Fruit fly (Drosophila melanogaster) whole organism, embryonic: ENCODE results near the gene CG8837.

Source experiments
- Antp ChIP-seq: fragments of 200-800 bp; sonication (Bioruptor generic); optimal IDR thresholded peaks from 3 replicates; lab custom pipeline; 2016; ENCODE audit warnings: missing biosample characterization, missing genetic modification characterization
- Blimp-1 ChIP-seq: fragments of 200-800 bp; sonication (Bioruptor generic); optimal IDR thresholded peaks from 3 replicates; lab custom pipeline; 2018; ENCODE audit warnings: missing biosample characterization, missing genetic modification characterization, mild to moderate bottlenecking, moderate library complexity, missing genetic modification reagents
- CG14014 ChIP-seq: fragments of 200-800 bp; sonication (Bioruptor generic); IDR thresholded peaks from 2 replicates; pipeline ENCODE4 v1.3.6; 2022; ENCODE audit warnings: missing biosample characterization, missing genetic modification characterization
- CG14965 ChIP-seq: fragments of 200-800 bp; sonication (Bioruptor generic); optimal IDR thresholded peaks from 2 replicates; lab custom pipeline; 2016; ENCODE audit warnings: missing biosample characterization, missing genetic modification characterization, borderline replicate concordance
- CG1603 ChIP-seq: fragments of 200-800 bp; sonication (Bioruptor generic); optimal IDR thresholded peaks from 2 replicates; lab custom pipeline; 2019; ENCODE audit warnings: missing biosample characterization, mild to moderate bottlenecking, missing genetic modification characterization, moderate library complexity
- CG16863 ChIP-seq: fragments of 200-800 bp; sonication (Bioruptor generic); optimal IDR thresholded peaks from 3 replicates; lab custom pipeline; 2016; ENCODE audit warnings: missing biosample characterization, missing genetic modification characterization
- CG17186 ChIP-seq: fragments of 200-800 bp; sonication (Bioruptor generic); optimal IDR thresholded peaks from 3 replicates; lab custom pipeline; 2017; ENCODE audit warnings: missing biosample characterization, missing genetic modification reagents, missing genetic modification characterization
- CG2116 ChIP-seq: fragments of 200-800 bp; sonication (Bioruptor generic); optimal IDR thresholded peaks from 3 replicates; lab custom pipeline; 2018; ENCODE audit warnings: missing biosample characterization, mild to moderate bottlenecking, missing genetic modification characterization
- CG2202 ChIP-seq: fragments of 200-800 bp; sonication (Bioruptor generic); optimal IDR thresholded peaks from 2 replicates; lab custom pipeline; 2018; ENCODE audit warnings: missing biosample characterization, mild to moderate bottlenecking, missing genetic modification characterization
- CG31365 ChIP-seq: fragments of 200-800 bp; sonication (Bioruptor generic); optimal IDR thresholded peaks from 2 replicates; lab custom pipeline; 2018; ENCODE audit warnings: missing biosample characterization, mild to moderate bottlenecking, missing genetic modification characterization
- CG34422 ChIP-seq: fragments of 200-800 bp; sonication (Bioruptor generic); IDR thresholded peaks from 3 replicates; pipeline ENCODE4 v1.3.6; 2022; ENCODE audit warnings: missing biosample characterization, missing genetic modification characterization
- CG3995 ChIP-seq: fragments of 200-800 bp; sonication (Bioruptor generic); optimal IDR thresholded peaks from 3 replicates; lab custom pipeline; 2016; ENCODE audit warnings: missing biosample characterization, missing genetic modification characterization
- CG42726 ChIP-seq: fragments of 200-800 bp; sonication (Bioruptor generic); IDR thresholded peaks from 2 replicates; pipeline ENCODE4 v1.3.6; 2022; ENCODE audit warnings: missing biosample characterization, missing genetic modification characterization; ENCODE audit not compliant: partially characterized antibody
- CG43689 ChIP-seq: fragments of 200-800 bp; sonication (Bioruptor generic); IDR thresholded peaks from 2 replicates; pipeline ENCODE4 v1.3.6; 2022; ENCODE audit warnings: missing biosample characterization, missing genetic modification characterization
- CG6254 ChIP-seq: fragments of 200-800 bp; sonication (Bioruptor generic); optimal IDR thresholded peaks from 3 replicates; lab custom pipeline; 2017; ENCODE audit warnings: mild to moderate bottlenecking, missing biosample characterization, missing genetic modification reagents, missing genetic modification characterization
- CG6272 ChIP-seq: fragments of 200-800 bp; sonication (Bioruptor generic); IDR thresholded peaks from 2 replicates; pipeline ENCODE4 v1.3.6; 2022; ENCODE audit warnings: missing biosample characterization, missing genetic modification characterization
- CG8359 ChIP-seq: fragments of 200-800 bp; sonication (Bioruptor generic); optimal IDR thresholded peaks from 2 replicates; lab custom pipeline; 2017; ENCODE audit warnings: missing biosample characterization, mild to moderate bottlenecking, missing genetic modification characterization, borderline replicate concordance
- CG9215 ChIP-seq: fragments of 200-800 bp; sonication (Bioruptor generic); IDR thresholded peaks from 2 replicates; pipeline ENCODE4 v1.3.6; 2022; ENCODE audit warnings: missing biosample characterization, missing genetic modification characterization
- CG9727 ChIP-seq: fragments of 200-800 bp; sonication (Bioruptor generic); optimal IDR thresholded peaks from 3 replicates; lab custom pipeline; 2017; ENCODE audit warnings: missing biosample characterization, mild to moderate bottlenecking, missing genetic modification characterization
- CkIIα-i1 ChIP-seq: fragments of 200-800 bp; sonication (Bioruptor generic); IDR thresholded peaks from 2 replicates; pipeline ENCODE4 v1.3.6; 2022; ENCODE audit warnings: missing biosample characterization, missing genetic modification characterization
- D ChIP-seq, 2 experiments: fragments of 200-800 bp in 1 of 2; fragments of >200 bp in 1 of 2; sonication (Bioruptor generic) in 1 of 2; optimal IDR thresholded peaks; 2 replicates in 1 of 2; 3 replicates in 1 of 2; lab custom pipeline; 2017; ENCODE audit warnings: mild to moderate bottlenecking in 1 of 2, missing biosample characterization in 1 of 2, missing genetic modification characterization in 1 of 2, missing genetic modification reagents in 1 of 2
- Dfd ChIP-seq, 2 experiments: fragments of >200 bp; optimal IDR thresholded peaks; 2 replicates each; lab custom pipeline; 2017; ENCODE audit warnings: missing biosample characterization in 2 of 2, missing genetic modification characterization in 2 of 2
- Dll ChIP-seq: fragments of 200-800 bp; sonication (Bioruptor generic); IDR thresholded peaks from 4 replicates; pipeline ENCODE4 v1.3.6; 2022; ENCODE audit warnings: missing biosample characterization, missing genetic modification characterization; ENCODE audit not compliant: partially characterized antibody
- MTF-1 ChIP-seq: fragments of 200-800 bp; sonication (Bioruptor generic); optimal IDR thresholded peaks from 2 replicates; lab custom pipeline; 2018; ENCODE audit warnings: missing biosample characterization, mild to moderate bottlenecking, missing genetic modification characterization, borderline replicate concordance
- Oli ChIP-seq: fragments of 200-800 bp; sonication (Bioruptor generic); optimal IDR thresholded peaks from 2 replicates; lab custom pipeline; 2018; ENCODE audit warnings: missing biosample characterization, mild to moderate bottlenecking, missing genetic modification characterization, moderate library complexity
- Ravus ChIP-seq: fragments of 200-800 bp; sonication (Bioruptor generic); IDR thresholded peaks from 2 replicates; pipeline ENCODE4 v1.3.6; 2022; ENCODE audit warnings: missing biosample characterization, missing genetic modification characterization
- Sox100B ChIP-seq: fragments of 200-800 bp; sonication (Bioruptor generic); optimal IDR thresholded peaks from 3 replicates; lab custom pipeline; 2018; ENCODE audit warnings: missing biosample characterization, mild to moderate bottlenecking, missing genetic modification characterization
- Ssrp ChIP-seq: fragments of 200-800 bp; sonication (Bioruptor generic); optimal IDR thresholded peaks from 2 replicates; lab custom pipeline; 2018; ENCODE audit warnings: missing biosample characterization, mild to moderate bottlenecking, missing genetic modification characterization, moderate library complexity
- YL-1 ChIP-seq: fragments of 200-800 bp; sonication (Bioruptor generic); optimal IDR thresholded peaks from 3 replicates; lab custom pipeline; 2017; ENCODE audit warnings: missing biosample characterization, mild to moderate bottlenecking, missing genetic modification characterization
- aop ChIP-seq: fragments of 200-800 bp; sonication (Bioruptor generic); IDR thresholded peaks from 2 replicates; pipeline ENCODE4 v1.3.6; 2022; ENCODE audit warnings: missing biosample characterization, missing genetic modification characterization
- ase ChIP-seq: fragments of 200-800 bp; sonication (Bioruptor generic); IDR thresholded peaks from 3 replicates; pipeline ENCODE4 v1.3.6; 2022; ENCODE audit warnings: missing biosample characterization, missing genetic modification characterization
- cad ChIP-seq: fragments of >200 bp; optimal IDR thresholded peaks from 2 replicates; lab custom pipeline; 2017; ENCODE audit warnings: missing biosample characterization, missing genetic modification characterization
- cg ChIP-seq: fragments of 200-800 bp; sonication (Bioruptor generic); optimal IDR thresholded peaks from 3 replicates; lab custom pipeline; 2019; ENCODE audit warnings: missing biosample characterization, mild to moderate bottlenecking, missing genetic modification characterization, moderate library complexity
- chinmo ChIP-seq: fragments of 200-800 bp; sonication (Bioruptor generic); IDR thresholded peaks from 4 replicates; pipeline ENCODE4 v1.3.6; 2022; ENCODE audit warnings: missing biosample characterization, missing genetic modification characterization; ENCODE audit not compliant: partially characterized antibody
- chm ChIP-seq: fragments of 200-800 bp; sonication (Bioruptor generic); IDR thresholded peaks from 2 replicates; pipeline ENCODE4 v1.3.6; 2022; ENCODE audit warnings: missing biosample characterization, missing genetic modification characterization
- crol ChIP-seq: fragments of 200-800 bp; sonication (Bioruptor generic); IDR thresholded peaks from 2 replicates; pipeline ENCODE4 v1.3.6; 2022; ENCODE audit warnings: missing biosample characterization, missing genetic modification characterization
- grau ChIP-seq: fragments of 200-800 bp; optimal IDR thresholded peaks from 3 replicates; lab custom pipeline; 2019; ENCODE audit warnings: missing biosample characterization, mild to moderate bottlenecking, missing genetic modification characterization, moderate library complexity
- ind ChIP-seq: fragments of 200-800 bp; sonication (Bioruptor generic); optimal IDR thresholded peaks from 3 replicates; lab custom pipeline; 2016; ENCODE audit warnings: missing biosample characterization, missing genetic modification characterization
- luna ChIP-seq: fragments of 200-800 bp; sonication (Bioruptor generic); optimal IDR thresholded peaks from 2 replicates; lab custom pipeline; 2016; ENCODE audit warnings: missing biosample characterization, missing genetic modification characterization
- p53 ChIP-seq: fragments of 200-800 bp; sonication (Bioruptor generic); optimal IDR thresholded peaks from 2 replicates; lab custom pipeline; 2016; ENCODE audit warnings: missing biosample characterization, missing genetic modification characterization
- pnt ChIP-seq: fragments of 200-800 bp; sonication (Bioruptor generic); optimal IDR thresholded peaks from 3 replicates; lab custom pipeline; 2016; ENCODE audit warnings: missing biosample characterization, missing genetic modification characterization
- ro ChIP-seq: fragments of 200-800 bp; sonication (Bioruptor generic); IDR thresholded peaks from 2 replicates; pipeline ENCODE4 v1.3.6; 2022; ENCODE audit warnings: missing biosample characterization, missing genetic modification characterization
- row ChIP-seq: fragments of 200-800 bp; sonication (Bioruptor generic); IDR thresholded peaks from 3 replicates; pipeline ENCODE4 v1.3.6; 2022; ENCODE audit warnings: missing biosample characterization, missing genetic modification characterization
- sima ChIP-seq: fragments of 200-800 bp; sonication (Bioruptor generic); optimal IDR thresholded peaks from 2 replicates; lab custom pipeline; 2016; ENCODE audit warnings: missing biosample characterization, missing genetic modification characterization
- ssp ChIP-seq: fragments of 200-800 bp; sonication (Bioruptor generic); IDR thresholded peaks from 2 replicates; pipeline ENCODE4 v1.3.6; 2022; ENCODE audit warnings: missing biosample characterization, missing genetic modification characterization
- stwl ChIP-seq: fragments of 200-800 bp; sonication (Bioruptor generic); optimal IDR thresholded peaks from 3 replicates; lab custom pipeline; 2018; ENCODE audit warnings: missing biosample characterization, mild to moderate bottlenecking, missing genetic modification characterization, moderate library complexity
- trh ChIP-seq: fragments of 200-800 bp; sonication (Bioruptor generic); optimal IDR thresholded peaks from 2 replicates; lab custom pipeline; 2016; ENCODE audit warnings: missing biosample characterization, missing genetic modification characterization
- zen ChIP-seq: fragments of 200-800 bp; sonication (Bioruptor generic); optimal IDR thresholded peaks from 3 replicates; lab custom pipeline; 2018; ENCODE audit warnings: missing biosample characterization, mild to moderate bottlenecking, missing genetic modification characterization, moderate library complexity

CG8837 gene

dm6 chr2L:3301755-3302499 is 18.1 kb upstream of the CG8837 start (continued):
- TF ChIP-seq Oli (tag; lab: Kevin White, UChicago): peak; percentile 99
- TF ChIP-seq crol (GFP tag; lab: Robert Waterston, UW): peak; percentile 97
- TF ChIP-seq CG17186: peak; percentile 97
- no peak for TF ChIP-seq D (optimal IDR thresholded peaks at IDR 0.05; lab: Kevin White, UChicago)
- peak; percentile 100 for TF ChIP-seq D (GFP tag; optimal IDR thresholded peaks at IDR 0.05; lab: Kevin White, UChicago)
- TF ChIP-seq CG3995 (GFP tag; lab: Kevin White, UChicago): peak; percentile 90
- peak; percentile 99 for TF ChIP-seq MTF-1 (GFP tag; lab: Kevin White, UChicago)
- peak; percentile 95 for TF ChIP-seq CG8359 (GFP tag; lab: Kevin White, UChicago)
- peak; percentile 99 for TF ChIP-seq YL-1 (GFP tag; lab: Kevin White, UChicago)
- TF ChIP-seq CG6272 (GFP tag; lab: Robert Waterston, UW): peak; percentile 99
- peak; percentile 93 for TF ChIP-seq CkIIα-i1 (GFP tag; lab: Robert Waterston, UW)
- peak; percentile 99 for TF ChIP-seq Blimp-1 (GFP tag; lab: Kevin White, UChicago)
- peak; percentile 94 for TF ChIP-seq CG14965
- TF ChIP-seq stwl (tag; lab: Kevin White, UChicago): peak; percentile 85
- peak; percentile 100 for TF ChIP-seq Antp (GFP tag; lab: Kevin White, UChicago)
- peak; percentile 99 for TF ChIP-seq ro (GFP tag; lab: Robert Waterston, UW)
- TF ChIP-seq ind (GFP tag; lab: Kevin White, UChicago): peak; percentile 100
- peak; percentile 100 for TF ChIP-seq chm (GFP tag; lab: Robert Waterston, UW)
- TF ChIP-seq CG16863 (GFP tag; lab: Kevin White, UChicago): peak; percentile 100
- peak; percentile 97 for TF ChIP-seq Ravus (GFP tag; lab: Robert Waterston, UW)
- peak; percentile 99 for TF ChIP-seq CG14014 (GFP tag; lab: Robert Waterston, UW)
- TF ChIP-seq cg (GFP tag; lab: Kevin White, UChicago): peak; percentile 81
- TF ChIP-seq chinmo (GFP tag; lab: Robert Waterston, UW): peak; percentile 65; the same call in 1 of the 4 replicates
- peak; percentile 99 for TF ChIP-seq CG1603 (tag; lab: Kevin White, UChicago)
- 0 out of 4 replicates have a peak, but pooled peaks have one; percentile 16 for TF ChIP-seq Dll (GFP tag; lab: Robert Waterston, UW)
- TF ChIP-seq Sox100B: peak; percentile 98
- peak; percentile 99 for TF ChIP-seq p53 (GFP tag; lab: Kevin White, UChicago)
- TF ChIP-seq CG9215 (GFP tag; lab: Robert Waterston, UW): peak; percentile 99
- TF ChIP-seq CG9727 (GFP tag; lab: Kevin White, UChicago): peak; percentile 100
- peak; percentile 99 for TF ChIP-seq Ssrp
- no peak for TF ChIP-seq CG42726 (GFP tag; lab: Robert Waterston, UW)
- peak; percentile 98 for TF ChIP-seq CG6254 (GFP tag; lab: Kevin White, UChicago)
- peak; percentile 99 for TF ChIP-seq zen (tag; lab: Kevin White, UChicago)
- peak; percentile 99 for TF ChIP-seq CG2202 (tag; lab: Kevin White, UChicago)
- TF ChIP-seq luna: peak; percentile 99
- TF ChIP-seq sima: peak; percentile 99
- TF ChIP-seq CG2116 (GFP tag; lab: Kevin White, UChicago): peak; percentile 90
- TF ChIP-seq CG31365 (tag; lab: Kevin White, UChicago): peak; percentile 96
- TF ChIP-seq grau: peak; percentile 99
- peak; percentile 95 for TF ChIP-seq ssp (GFP tag; lab: Robert Waterston, UW)
- peak; percentile 100 for TF ChIP-seq CG34422 (GFP tag; lab: Robert Waterston, UW)
- peak in 1 of 2 experiments; percentile 75 for TF ChIP-seq Dfd (GFP tag; optimal IDR thresholded peaks at IDR 0.05; lab: Kevin White, UChicago)
- TF ChIP-seq ase (GFP tag; lab: Robert Waterston, UW): peak; percentile 98
- TF ChIP-seq trh: peak; percentile 98
- peak; percentile 96 for TF ChIP-seq CG43689 (GFP tag; lab: Robert Waterston, UW)
- TF ChIP-seq aop: peak; percentile 99
- TF ChIP-seq pnt (GFP tag; lab: Kevin White, UChicago): peak; percentile 100
- TF ChIP-seq cad (GFP tag; lab: Kevin White, UChicago): no peak
- TF ChIP-seq row (GFP tag; lab: Robert Waterston, UW): peak; percentile 100
